Fruit fly (Drosophila melanogaster) whole organism, adult: Measurements from ENCODE around the gene Ptpmeg2.

Experiments used
- CG11617 ChIP-seq: fragments of 200-800 bp; sonication (Bioruptor generic); optimal IDR thresholded peaks from 2 replicates; lab custom pipeline; 2017; ENCODE audit warnings: mild to moderate bottlenecking, missing biosample characterization, missing genetic modification reagents, missing genetic modification characterization
- CG12768 ChIP-seq: fragments of 200-800 bp; sonication (Bioruptor generic); optimal IDR thresholded peaks from 2 replicates; lab custom pipeline; 2017; ENCODE audit warnings: missing biosample characterization, missing genetic modification characterization, mild to moderate bottlenecking, moderate library complexity, missing genetic modification reagents
- CG14711 ChIP-seq: fragments of 200-800 bp; sonication (Bioruptor generic); optimal IDR thresholded peaks from 2 replicates; lab custom pipeline; 2018; ENCODE audit warnings: missing biosample characterization, mild to moderate bottlenecking, missing genetic modification characterization, moderate library complexity
- CG1620 ChIP-seq: fragments of 200-800 bp; sonication (Bioruptor generic); optimal IDR thresholded peaks from 2 replicates; lab custom pipeline; 2016; ENCODE audit warnings: missing biosample characterization, missing genetic modification characterization
- CG33017 ChIP-seq: fragments of 200-800 bp; sonication (Bioruptor generic); optimal IDR thresholded peaks from 2 replicates; lab custom pipeline; 2018; ENCODE audit warnings: missing biosample characterization, mild to moderate bottlenecking, missing genetic modification characterization, moderate library complexity
- CG5204 ChIP-seq: fragments of 200-800 bp; sonication (Bioruptor generic); optimal IDR thresholded peaks from 2 replicates; lab custom pipeline; 2016; ENCODE audit warnings: missing biosample characterization, missing genetic modification characterization
- CG7045 ChIP-seq: fragments of 200-800 bp; sonication (Bioruptor generic); optimal IDR thresholded peaks from 2 replicates; lab custom pipeline; 2017; ENCODE audit warnings: missing biosample characterization, mild to moderate bottlenecking, missing genetic modification characterization
- CG7101 ChIP-seq: fragments of 200-800 bp; sonication (Bioruptor generic); optimal IDR thresholded peaks from 2 replicates; lab custom pipeline; 2018; ENCODE audit warnings: missing biosample characterization, mild to moderate bottlenecking, missing genetic modification characterization, moderate library complexity
- Clk ChIP-seq: fragments of 200-800 bp; sonication (Bioruptor generic); optimal IDR thresholded peaks from 2 replicates; lab custom pipeline; 2017; ENCODE audit warnings: missing biosample characterization, missing genetic modification characterization
- Crg-1 ChIP-seq: fragments of 200-800 bp; sonication (Bioruptor generic); optimal IDR thresholded peaks from 2 replicates; lab custom pipeline; 2016; ENCODE audit warnings: missing biosample characterization, missing genetic modification characterization
- Hr96 ChIP-seq: fragments of 200-800 bp; sonication (Bioruptor generic); optimal IDR thresholded peaks from 2 replicates; lab custom pipeline; 2016; ENCODE audit warnings: missing biosample characterization, missing genetic modification characterization
- Mnt ChIP-seq: fragments of 200-800 bp; sonication (Bioruptor generic); optimal IDR thresholded peaks from 2 replicates; lab custom pipeline; 2016; ENCODE audit warnings: missing biosample characterization, mild to moderate bottlenecking, missing genetic modification characterization
- bab1 ChIP-seq: fragments of 200-800 bp; sonication (Bioruptor generic); optimal IDR thresholded peaks from 3 replicates; lab custom pipeline; 2019; ENCODE audit warnings: missing biosample characterization, mild to moderate bottlenecking, missing genetic modification characterization, moderate library complexity
- cic ChIP-seq: fragments of 200-800 bp; sonication (Bioruptor generic); optimal IDR thresholded peaks from 2 replicates; lab custom pipeline; 2017; ENCODE audit warnings: missing biosample characterization, mild to moderate bottlenecking, missing genetic modification characterization, moderate library complexity
- cnc ChIP-seq, 2 experiments: fragments of >200 bp; optimal IDR thresholded peaks; 2 replicates each; lab custom pipeline; 2017
- kay ChIP-seq: fragments of 200-800 bp; sonication (Bioruptor generic); peaks from one replicate; lab custom pipeline; 2016; ENCODE audit warnings: missing biosample characterization, missing genetic modification characterization, borderline replicate concordance
- ovo ChIP-seq: fragments of 200-800 bp; sonication (Bioruptor generic); optimal IDR thresholded peaks from 2 replicates; lab custom pipeline; 2016; ENCODE audit warnings: missing biosample characterization, missing genetic modification characterization
- pad ChIP-seq: fragments of 200-800 bp; sonication (Bioruptor generic); optimal IDR thresholded peaks from 3 replicates; lab custom pipeline; 2017; ENCODE audit warnings: missing biosample characterization, missing genetic modification characterization, mild to moderate bottlenecking, moderate library complexity, missing genetic modification reagents
- tj ChIP-seq: fragments of 200-800 bp; sonication (Bioruptor generic); optimal IDR thresholded peaks from 3 replicates; lab custom pipeline; 2017; ENCODE audit warnings: missing biosample characterization, mild to moderate bottlenecking, missing genetic modification characterization, moderate library complexity
- toe ChIP-seq: fragments of 200-800 bp; sonication (Bioruptor generic); optimal IDR thresholded peaks from 2 replicates; lab custom pipeline; 2016; ENCODE audit warnings: missing biosample characterization, missing genetic modification characterization

The Ptpmeg2 gene

dm6 chrX:9584104-9584947 lies 74.6 kb downstream of the Ptpmeg2 start:
- TF ChIP-seq CG33017 (tag; lab: Kevin White, UChicago) (no peak), CG14711 (tag; lab: Kevin White, UChicago) (no peak), kay (GFP tag; lab: Kevin White, UChicago) (peak; percentile 76), Clk (GFP tag; lab: Kevin White, UChicago) (peak; percentile 38), toe (peak; percentile 40), ovo (GFP tag; lab: Kevin White, UChicago) (peak; percentile 99), CG11617 (GFP tag; lab: Kevin White, UChicago) (no peak), CG5204 (peak; percentile 30), cic (GFP tag; lab: Kevin White, UChicago) (peak; percentile 84), CG1620 (no peak), Mnt (peak; percentile 65), bab1 (GFP tag; lab: Kevin White, UChicago) (no peak), CG7045 (GFP tag; lab: Kevin White, UChicago) (no peak), cnc (optimal IDR thresholded peaks at IDR 0.05; lab: Kevin White, UChicago) (no peak), pad (peak; percentile 100), Crg-1 (GFP tag; lab: Kevin White, UChicago) (no peak), CG7101 (no peak), Hr96 (GFP tag; lab: Kevin White, UChicago) (peak; percentile 72), tj (GFP tag; lab: Kevin White, UChicago) (peak; percentile 53), CG12768 (peak; percentile 82)

DNA sequence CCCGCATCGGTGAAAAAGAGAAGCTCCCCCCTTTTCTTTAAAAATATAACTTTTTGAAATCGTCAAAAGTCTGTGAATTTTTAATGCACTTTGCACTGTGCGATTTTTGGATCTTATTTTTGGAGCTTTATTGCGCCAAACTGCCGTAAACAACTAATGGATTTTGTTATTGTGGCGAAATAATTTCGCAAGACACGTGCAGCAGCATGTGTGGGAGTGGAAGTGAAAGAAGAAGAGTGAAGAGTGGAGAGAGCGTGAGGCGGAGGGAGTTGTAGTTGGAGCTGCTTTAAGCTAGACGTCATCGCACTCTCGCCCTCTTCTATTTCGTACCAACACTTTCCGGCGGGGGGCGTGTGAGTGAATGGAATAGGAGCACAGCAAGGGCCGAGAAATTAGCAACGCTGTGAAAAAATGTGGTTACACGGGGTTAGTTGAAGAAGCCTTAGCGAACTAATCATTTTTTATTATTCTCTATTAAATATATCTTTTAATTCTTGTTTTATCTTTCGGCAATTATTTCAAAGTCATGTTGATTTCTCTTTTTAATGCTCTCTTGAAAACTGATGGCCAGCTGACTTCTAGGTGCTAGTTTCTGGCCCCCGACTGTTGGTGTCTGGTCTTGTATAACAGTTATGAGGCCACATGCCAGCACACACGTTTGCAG lies 75.4 kb downstream of the Ptpmeg2 start:
- TF ChIP-seq CG14711 (tag; lab: Kevin White, UChicago) (peak; percentile 86), ovo (GFP tag; lab: Kevin White, UChicago) (peak; percentile 21), CG33017 (tag; lab: Kevin White, UChicago) (peak; percentile 85), Crg-1 (GFP tag; lab: Kevin White, UChicago) (peak; percentile 42), CG5204 (peak; percentile 64), bab1 (GFP tag; lab: Kevin White, UChicago) (peak; percentile 92), CG7045 (GFP tag; lab: Kevin White, UChicago) (peak; percentile 85), tj (GFP tag; lab: Kevin White, UChicago) (peak; percentile 52), Hr96 (GFP tag; lab: Kevin White, UChicago) (peak; percentile 63), CG7101 (peak; percentile 93), cic (GFP tag; lab: Kevin White, UChicago) (no peak), CG1620 (peak; percentile 66), CG12768 (peak; percentile 88), kay (GFP tag; lab: Kevin White, UChicago) (peak; percentile 61), CG11617 (GFP tag; lab: Kevin White, UChicago) (peak; percentile 91), Clk (GFP tag; lab: Kevin White, UChicago) (peak; percentile 75), pad (no peak), Mnt (peak; percentile 73), toe (peak; percentile 64), cnc (optimal IDR thresholded peaks at IDR 0.05; lab: Kevin White, UChicago) (no peak)

dm6 chrX:9582659-9583317 lies 76.2 kb downstream of the Ptpmeg2 start:
- TF ChIP-seq CG14711 (tag; lab: Kevin White, UChicago) (peak; percentile 68), pad (peak; percentile 60), CG5204 (peak; percentile 48), CG7101 (peak; percentile 85), toe (no peak), CG1620 (no peak), CG7045 (GFP tag; lab: Kevin White, UChicago) (peak; percentile 36), CG11617 (GFP tag; lab: Kevin White, UChicago) (peak; percentile 73), Clk (GFP tag; lab: Kevin White, UChicago) (no peak), cnc (optimal IDR thresholded peaks at IDR 0.05; lab: Kevin White, UChicago) (peak; percentile 5 to 47), kay (GFP tag; lab: Kevin White, UChicago) (peak; percentile 79), ovo (GFP tag; lab: Kevin White, UChicago) (peak; percentile 59), Mnt (no peak), tj (GFP tag; lab: Kevin White, UChicago) (no peak), CG33017 (tag; lab: Kevin White, UChicago) (peak; percentile 64), Hr96 (GFP tag; lab: Kevin White, UChicago) (no peak), Crg-1 (GFP tag; lab: Kevin White, UChicago) (peak; percentile 27), CG12768 (peak; percentile 6), bab1 (GFP tag; lab: Kevin White, UChicago) (no peak), cic (GFP tag; lab: Kevin White, UChicago) (peak; percentile 34)

DNA sequence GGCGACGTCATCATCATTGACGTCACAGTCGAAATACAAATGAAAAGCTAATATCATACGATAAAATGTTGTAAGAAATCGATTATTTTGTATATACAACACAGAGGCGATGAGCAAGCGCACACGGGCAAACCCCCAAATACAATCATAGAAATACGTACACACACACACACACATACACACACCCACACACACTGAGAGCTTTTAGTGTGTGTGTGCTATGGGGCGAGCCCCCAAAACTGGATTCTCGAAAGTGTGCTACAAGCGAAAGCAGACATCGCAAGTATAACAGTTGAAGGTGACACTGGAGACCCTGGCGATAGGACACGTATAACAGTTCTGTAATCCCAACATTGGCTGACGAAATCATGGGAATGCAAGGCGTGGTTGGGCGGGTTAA lies 77.1 kb downstream of the Ptpmeg2 start:
- TF ChIP-seq CG7101 (no peak), CG7045 (GFP tag; lab: Kevin White, UChicago) (no peak), Crg-1 (GFP tag; lab: Kevin White, UChicago) (no peak), pad (peak; percentile 3), Clk (GFP tag; lab: Kevin White, UChicago) (no peak), CG33017 (tag; lab: Kevin White, UChicago) (no peak), toe (no peak), kay (GFP tag; lab: Kevin White, UChicago) (no peak), tj (GFP tag; lab: Kevin White, UChicago) (peak; percentile 20), CG12768 (no peak), ovo (GFP tag; lab: Kevin White, UChicago) (no peak), cic (GFP tag; lab: Kevin White, UChicago) (peak; percentile 23), CG11617 (GFP tag; lab: Kevin White, UChicago) (no peak), bab1 (GFP tag; lab: Kevin White, UChicago) (peak; percentile 11), Mnt (no peak), CG1620 (no peak), CG5204 (no peak)
